Worm (Caenorhabditis elegans) whole organism, mixed stage, embryonic: Measurements from ENCODE around the gene far-2.

Experiments used
- elt-3 ChIP-seq: fragments of 150-350 bp; optimal IDR thresholded peaks from 2 replicates; lab custom pipeline; 2014; ENCODE audit warnings: missing biosample characterization, missing genetic modification characterization
- nhr-237 ChIP-seq: fragments of 150-350 bp; optimal IDR thresholded peaks from 2 replicates; lab custom pipeline; 2014; ENCODE audit warnings: missing biosample characterization, missing genetic modification characterization
- snpc-4 ChIP-seq: fragments of 150-350 bp; optimal IDR thresholded peaks from 2 replicates; lab custom pipeline; 2014; ENCODE audit warnings: missing biosample characterization, missing genetic modification characterization

DNA sequence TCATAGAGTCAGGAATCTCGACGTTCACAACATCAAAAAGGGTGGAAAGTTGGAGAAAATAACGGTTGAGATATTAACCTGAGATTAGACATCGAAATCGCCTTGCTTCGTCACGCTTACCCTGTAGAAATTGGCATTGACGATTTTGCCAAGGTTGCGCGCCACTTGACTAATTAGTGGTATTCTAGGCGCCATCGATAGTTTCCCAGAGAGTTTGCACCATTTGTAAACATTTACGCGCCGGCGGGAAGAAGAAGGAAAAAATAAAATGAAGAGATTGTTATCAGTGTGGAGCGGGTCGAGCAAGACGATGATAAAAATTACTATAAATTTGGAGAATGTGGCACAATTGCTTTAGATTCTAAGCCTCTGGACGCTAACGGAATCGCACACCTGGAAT is 28.6 kb downstream of the far-2 start:
- TF ChIP-seq snpc-4 (tag; lab: Kevin White, UChicago) (no peak), elt-3 (tag; lab: Kevin White, UChicago) (no peak), nhr-237 (tag; lab: Kevin White, UChicago) (no peak)
